Worm (Caenorhabditis elegans) whole organism, L3 larva: Measurements from ENCODE around the gene ldp-1.

Experiments used
- R02D3.7 ChIP-seq: fragments of 150-350 bp; optimal IDR thresholded peaks from 2 replicates; lab custom pipeline; 2014; ENCODE audit warnings: missing biosample characterization, missing genetic modification characterization
- ZK546.5 ChIP-seq: sonication (generic microtip); optimal IDR thresholded peaks from 2 replicates; lab custom pipeline; 2017; ENCODE audit warnings: missing biosample characterization, missing genetic modification characterization
- aly-2 ChIP-seq: fragments of 150-350 bp; optimal IDR thresholded peaks from 2 replicates; lab custom pipeline; 2014; ENCODE audit warnings: missing biosample characterization, missing genetic modification characterization
- ama-1 ChIP-seq: fragments of 150-350 bp; optimal IDR thresholded peaks from 2 replicates; lab custom pipeline; 2018
- ceh-16 ChIP-seq: sonication (generic microtip); optimal IDR thresholded peaks from 2 replicates; lab custom pipeline; 2017; ENCODE audit warnings: missing biosample characterization, missing genetic modification characterization
- ceh-82 ChIP-seq: fragments of 150-350 bp; optimal IDR thresholded peaks from 2 replicates; lab custom pipeline; 2014; ENCODE audit warnings: missing biosample characterization, missing genetic modification characterization
- ceh-9 ChIP-seq: sonication (generic microtip); optimal IDR thresholded peaks from 2 replicates; lab custom pipeline; 2018; ENCODE audit warnings: missing biosample characterization, missing genetic modification characterization
- daf-12 ChIP-seq: fragments of 150-350 bp; optimal IDR thresholded peaks from 2 replicates; lab custom pipeline; 2014; ENCODE audit warnings: missing biosample characterization, missing genetic modification reagents, missing genetic modification characterization
- egl-27 ChIP-seq: sonication (generic microtip); optimal IDR thresholded peaks from 4 replicates; lab custom pipeline; 2017; ENCODE audit warnings: missing biosample characterization, missing genetic modification reagents, missing genetic modification characterization
- elt-2 ChIP-seq: sonication (generic microtip); optimal IDR thresholded peaks from 2 replicates; lab custom pipeline; 2016; ENCODE audit warnings: missing genetic modification reagents, mild to moderate bottlenecking, missing genetic modification characterization, missing compliant biosample characterization
- elt-3 ChIP-seq, 3 experiments: fragments of 150-350 bp in 1 of 3; sonication (generic microtip) in 2 of 3; optimal IDR thresholded peaks; 2 replicates in 2 of 3; 4 replicates in 1 of 3; lab custom pipeline; 2014 to 2017; ENCODE audit warnings: missing biosample characterization in 3 of 3, missing genetic modification characterization in 3 of 3
- fkh-10 ChIP-seq: sonication (generic microtip); optimal IDR thresholded peaks from 2 replicates; lab custom pipeline; 2017; ENCODE audit warnings: missing biosample characterization, missing genetic modification reagents, missing genetic modification characterization
- fkh-2 ChIP-seq: fragments of 150-350 bp; optimal IDR thresholded peaks from 2 replicates; lab custom pipeline; 2014; ENCODE audit warnings: missing biosample characterization, missing genetic modification reagents, missing genetic modification characterization
- fos-1 ChIP-seq: fragments of 150-350 bp; optimal IDR thresholded peaks from 2 replicates; lab custom pipeline; 2014; ENCODE audit warnings: missing biosample characterization, missing genetic modification characterization
- jun-1 ChIP-seq: fragments of 150-350 bp; optimal IDR thresholded peaks from 2 replicates; lab custom pipeline; 2014; ENCODE audit warnings: missing biosample characterization, missing genetic modification reagents, missing genetic modification characterization
- lin-15B ChIP-seq: fragments of 150-350 bp; optimal IDR thresholded peaks from 2 replicates; lab custom pipeline; 2014; ENCODE audit warnings: missing biosample characterization, missing genetic modification characterization
- lin-39 ChIP-seq: fragments of 150-350 bp; optimal IDR thresholded peaks from 2 replicates; lab custom pipeline; 2018; ENCODE audit warnings: missing biosample characterization, missing genetic modification reagents, missing genetic modification characterization
- lsy-12 ChIP-seq: sonication (generic microtip); optimal IDR thresholded peaks from 2 replicates; lab custom pipeline; 2016; ENCODE audit warnings: mild to moderate bottlenecking, missing genetic modification characterization, missing compliant biosample characterization
- mdl-1 ChIP-seq: fragments of 150-350 bp; optimal IDR thresholded peaks from 2 replicates; lab custom pipeline; 2014; ENCODE audit warnings: missing biosample characterization, missing genetic modification characterization
- mml-1 ChIP-seq: fragments of 150-350 bp; sonication (generic microtip); optimal IDR thresholded peaks from 3 replicates; lab custom pipeline; 2014; ENCODE audit warnings: missing biosample characterization, missing genetic modification characterization
- nfya-1 ChIP-seq: sonication (generic microtip); optimal IDR thresholded peaks from 2 replicates; lab custom pipeline; 2017; ENCODE audit warnings: missing genetic modification characterization, mild to moderate bottlenecking, missing compliant biosample characterization, antibody characterized with exemption, moderate library complexity; ENCODE audit not compliant: insufficient read depth
- nhr-11 ChIP-seq: fragments of 150-350 bp; optimal IDR thresholded peaks from 2 replicates; lab custom pipeline; 2014; ENCODE audit warnings: missing biosample characterization, missing genetic modification characterization
- nhr-12 ChIP-seq: fragments of 150-350 bp; optimal IDR thresholded peaks from 2 replicates; lab custom pipeline; 2014; ENCODE audit warnings: missing biosample characterization, missing genetic modification characterization
- nhr-23 ChIP-seq: fragments of 150-350 bp; optimal IDR thresholded peaks from 2 replicates; lab custom pipeline; 2014; ENCODE audit warnings: missing biosample characterization, missing genetic modification reagents, missing genetic modification characterization
- nhr-237 ChIP-seq: fragments of 150-350 bp; optimal IDR thresholded peaks from 2 replicates; lab custom pipeline; 2014; ENCODE audit warnings: missing biosample characterization, missing genetic modification characterization
- nhr-25 ChIP-seq: sonication (generic microtip); optimal IDR thresholded peaks from 2 replicates; lab custom pipeline; 2017; ENCODE audit warnings: missing biosample characterization, missing genetic modification characterization
- nhr-76 ChIP-seq: fragments of 150-350 bp; sonication (generic microtip); optimal IDR thresholded peaks from 5 replicates; lab custom pipeline; 2014; ENCODE audit warnings: missing biosample characterization, missing genetic modification characterization
- nhr-77 ChIP-seq: fragments of 150-350 bp; optimal IDR thresholded peaks from 2 replicates; lab custom pipeline; 2014; ENCODE audit warnings: missing biosample characterization, missing genetic modification characterization
- pha-4 ChIP-seq: fragments of 150-350 bp; optimal IDR thresholded peaks from 2 replicates; lab custom pipeline; 2014; ENCODE audit warnings: missing biosample characterization, missing genetic modification reagents, missing genetic modification characterization
- pqm-1 ChIP-seq: fragments of 150-350 bp; optimal IDR thresholded peaks from 2 replicates; lab custom pipeline; 2017; ENCODE audit warnings: missing biosample characterization, missing genetic modification characterization, inconsistent platforms
- sea-2 ChIP-seq: fragments of 150-350 bp; sonication (generic microtip); optimal IDR thresholded peaks from 4 replicates; lab custom pipeline; 2014; ENCODE audit warnings: missing biosample characterization, missing genetic modification reagents, missing genetic modification characterization
- skn-1 ChIP-seq: fragments of 150-350 bp; optimal IDR thresholded peaks from 2 replicates; lab custom pipeline; 2014; ENCODE audit warnings: missing biosample characterization, missing genetic modification characterization
- snpc-4 ChIP-seq: fragments of 150-350 bp; optimal IDR thresholded peaks from 2 replicates; lab custom pipeline; 2014; ENCODE audit warnings: missing biosample characterization, missing genetic modification characterization
- tbx-2 ChIP-seq: sonication (generic microtip); optimal IDR thresholded peaks from 2 replicates; lab custom pipeline; 2016; ENCODE audit warnings: mild to moderate bottlenecking, missing genetic modification characterization, missing compliant biosample characterization
- unc-39 ChIP-seq: sonication (generic microtip); optimal IDR thresholded peaks from 4 replicates; lab custom pipeline; 2017; ENCODE audit warnings: missing biosample characterization, missing genetic modification characterization
- unc-62 ChIP-seq: fragments of 150-350 bp; sonication (generic microtip); optimal IDR thresholded peaks from 4 replicates; lab custom pipeline; 2014; ENCODE audit warnings: missing biosample characterization, missing genetic modification reagents, missing genetic modification characterization
- zag-1 ChIP-seq: fragments of 150-350 bp; optimal IDR thresholded peaks from 2 replicates; lab custom pipeline; 2014; ENCODE audit warnings: missing biosample characterization, missing genetic modification characterization
- ztf-11 ChIP-seq: fragments of 150-350 bp; optimal IDR thresholded peaks from 2 replicates; lab custom pipeline; 2014; ENCODE audit warnings: missing biosample characterization, missing genetic modification characterization
- ztf-4 ChIP-seq: fragments of 150-350 bp; optimal IDR thresholded peaks from 2 replicates; lab custom pipeline; 2014; ENCODE audit warnings: missing biosample characterization, missing genetic modification characterization

Gene ldp-1

ce11 chrV:2159331-2159730 lies 32.0 kb downstream of the ldp-1 start, which contains the start of gene C45H4.14:
TSS of gene C45H4.14 (minus strand) at chrV:2159431.
- TF ChIP-seq ztf-11 (tag; lab: Kevin White, UChicago) (no peak), skn-1 (no peak), tbx-2 (tag; lab: Kevin White, UChicago) (no peak), ceh-82 (tag; lab: Kevin White, UChicago) (no peak), nhr-11 (tag; lab: Kevin White, UChicago) (no peak), pqm-1 (tag; lab: Kevin White, UChicago) (no peak), fos-1 (tag; lab: Kevin White, UChicago) (no peak), lin-15B (tag; lab: Kevin White, UChicago) (no peak), daf-12 (tag; lab: Kevin White, UChicago) (no peak), ama-1 (lab: Kevin White, UChicago) (no peak), R02D3.7 (tag; lab: Kevin White, UChicago) (no peak), unc-39 (no peak), nhr-76 (tag; lab: Kevin White, UChicago) (no peak), sea-2 (no peak), egl-27 (tag; lab: Kevin White, UChicago) (no peak), lsy-12 (tag; lab: Kevin White, UChicago) (no peak), ztf-4 (tag; lab: Kevin White, UChicago) (no peak), mdl-1 (tag; lab: Kevin White, UChicago) (no peak)

- TF ChIP-seq jun-1 (tag; lab: Kevin White, UChicago) (no peak), mdl-1 (tag; lab: Kevin White, UChicago) (no peak), lin-15B (tag; lab: Kevin White, UChicago) (no peak), pqm-1 (tag; lab: Kevin White, UChicago) (no peak), zag-1 (tag; lab: Kevin White, UChicago) (no peak), pha-4 (no peak), ceh-82 (tag; lab: Kevin White, UChicago) (no peak), aly-2 (no peak), lin-39 (tag; lab: Kevin White, UChicago) (no peak)
These were observed 36.4 kb downstream of the ldp-1 start, which contains the start of gene str-255 for ce11 chrV:2163735-2164134. TSS of gene str-255 (minus strand) at chrV:2163835.

ce11 chrV:2166679-2167078 lies 39.3 kb downstream of the ldp-1 start, which contains the start of gene srbc-19:
TSS of gene srbc-19 (minus strand) at chrV:2166779.
- no peak for TF ChIP-seq ama-1 (lab: Kevin White, UChicago)
- TF ChIP-seq daf-12 (tag; lab: Kevin White, UChicago) = no peak
- no peak for TF ChIP-seq fkh-2
- TF ChIP-seq unc-39 = no peak
- TF ChIP-seq snpc-4 (tag; lab: Kevin White, UChicago) = no peak
- TF ChIP-seq R02D3.7 (tag; lab: Kevin White, UChicago) = no peak
- no peak for TF ChIP-seq ztf-4 (tag; lab: Kevin White, UChicago)
- TF ChIP-seq elt-2 (tag; lab: Kevin White, UChicago) = no peak
- TF ChIP-seq nhr-76 (tag; lab: Kevin White, UChicago) = no peak
- no peak for TF ChIP-seq ceh-16 (tag; lab: Kevin White, UChicago)
- TF ChIP-seq tbx-2 (tag; lab: Kevin White, UChicago) = no peak
- no peak for TF ChIP-seq unc-62 (GFP tag; lab: Kevin White, UChicago)
- no peak for TF ChIP-seq elt-3 (tag; optimal IDR thresholded peaks at IDR 0.05; lab: Kevin White, UChicago)
- no peak for TF ChIP-seq zag-1 (tag; lab: Kevin White, UChicago)
- no peak for TF ChIP-seq nfya-1 (tag; lab: Kevin White, UChicago)
- no peak for TF ChIP-seq ztf-11 (tag; lab: Kevin White, UChicago)
- TF ChIP-seq mml-1 = no peak
- no peak for TF ChIP-seq jun-1 (tag; lab: Kevin White, UChicago)
- no peak for TF ChIP-seq fkh-10 (GFP tag; lab: Kevin White, UChicago)
- TF ChIP-seq nhr-25 = no peak

ce11 chrV:2174465-2174864 lies 47.1 kb downstream of the ldp-1 start:
- TF ChIP-seq nhr-23 (no peak), lin-39 (tag; lab: Kevin White, UChicago) (no peak), ztf-4 (tag; lab: Kevin White, UChicago) (no peak), ztf-11 (tag; lab: Kevin White, UChicago) (no peak), R02D3.7 (tag; lab: Kevin White, UChicago) (no peak), ceh-9 (tag; lab: Kevin White, UChicago) (no peak), nhr-77 (tag; lab: Kevin White, UChicago) (no peak), daf-12 (tag; lab: Kevin White, UChicago) (no peak), nhr-237 (tag; lab: Kevin White, UChicago) (no peak), mml-1 (no peak), elt-3 (tag; optimal IDR thresholded peaks at IDR 0.05; lab: Kevin White, UChicago) (no peak), ceh-16 (tag; lab: Kevin White, UChicago) (no peak), nhr-25 (no peak), elt-2 (tag; lab: Kevin White, UChicago) (no peak), ZK546.5 (tag; lab: Kevin White, UChicago) (no peak), unc-39 (no peak), fkh-10 (GFP tag; lab: Kevin White, UChicago) (no peak), skn-1 (no peak), fkh-2 (no peak), nhr-12 (no peak)
